Worm (Caenorhabditis elegans) whole organism, L3 larva: ENCODE data around the gene comt-3.
"Not testable (repeated sequence)": the region's sequence is repeated elsewhere in the genome, so short reads cannot be mapped to it uniquely, and the experiment has no call there.

Experiments used
- jun-1 ChIP-seq: fragments of 150-350 bp; optimal IDR thresholded peaks from 2 replicates; lab custom pipeline; 2014; ENCODE audit warnings: missing biosample characterization, missing genetic modification reagents, missing genetic modification characterization
- zag-1 ChIP-seq: fragments of 150-350 bp; optimal IDR thresholded peaks from 2 replicates; lab custom pipeline; 2014; ENCODE audit warnings: missing biosample characterization, missing genetic modification characterization

ce11 chrV:2090321-2090720, 33.0 kb downstream of the comt-3 start, which contains the start of gene ztf-28:
- TF ChIP-seq jun-1, zag-1 (tag; lab: Kevin White, UChicago): not testable (repeated sequence)
